Worm (Caenorhabditis elegans): ENCODE measurements around the gene pfn-3.
A peak's percentile ranks its signal among the peaks of the same experiment; 100 is the strongest.

Gene pfn-3

ce11 chrX:1094332-1094731 lies 13.9 kb upstream of the pfn-3 start:
- peak; percentile 16 for TF ChIP-seq lin-39 (tag; optimal IDR thresholded peaks at IDR 0.05)
- peak; percentile 16 for TF ChIP-seq nhr-85 (tag)
- TF ChIP-seq sox-4 (tag; optimal IDR thresholded peaks at IDR 0.05), result no peak
- no peak for TF ChIP-seq ceh-82 (tag; optimal IDR thresholded peaks at IDR 0.05)

ce11 chrX:1093154-1093553 lies 12.7 kb upstream of the pfn-3 start:
- TF ChIP-seq fos-1 (tag; optimal IDR thresholded peaks at IDR 0.05) (peak; percentile 88), nhr-19 (GFP tag; conservative IDR thresholded peaks at IDR 0.05) (peak; percentile 95), C34B4.2 (tag; optimal IDR thresholded peaks at IDR 0.05) (no peak), pax-3 (tag; optimal IDR thresholded peaks at IDR 0.05) (peak; percentile 64), nhr-237 (tag; optimal IDR thresholded peaks at IDR 0.05) (peak; percentile 83), skn-1 (tag; optimal IDR thresholded peaks at IDR 0.05) (peak; percentile 98), jun-1 (tag; optimal IDR thresholded peaks at IDR 0.05) (peak; percentile 89), aha-1 (tag; optimal IDR thresholded peaks at IDR 0.05) (peak; percentile 43), hpl-2 (GFP tag; optimal IDR thresholded peaks at IDR 0.05) (peak; percentile 59), snpc-4 (tag; optimal IDR thresholded peaks at IDR 0.05) (peak; percentile 49), mab-9 (GFP tag; IDR thresholded peaks at IDR 0.05) (peak; percentile 66), blmp-1 (tag; optimal IDR thresholded peaks at IDR 0.05) (peak; percentile 96), mef-2 (tag; optimal IDR thresholded peaks at IDR 0.05) (peak; percentile 22), swsn-7 (tag; optimal IDR thresholded peaks at IDR 0.05) (peak; percentile 93), snu-23 (GFP tag; optimal IDR thresholded peaks at IDR 0.05) (peak; percentile 97), nhr-11 (tag; optimal IDR thresholded peaks at IDR 0.05) (peak; percentile 86), tlp-1 (tag; optimal IDR thresholded peaks at IDR 0.05) (no peak), C04F5.9 (tag; optimal IDR thresholded peaks at IDR 0.05) (peak; percentile 63), dsc-1 (tag; optimal IDR thresholded peaks at IDR 0.05) (peak; percentile 91), zag-1 (tag; optimal IDR thresholded peaks at IDR 0.05) (no peak), nhr-85 (tag) (peak; percentile 96), xbp-1 (tag; optimal IDR thresholded peaks at IDR 0.05) (peak; percentile 80), efl-3 (GFP tag; optimal IDR thresholded peaks at IDR 0.05) (no peak), C16A3.4 (tag; optimal IDR thresholded peaks at IDR 0.05) (peak; percentile 92), ceh-82 (tag; optimal IDR thresholded peaks at IDR 0.05) (peak; percentile 81 to 93 (median 84)), pag-3 (tag; optimal IDR thresholded peaks at IDR 0.05; ENCODE audit: borderline replicate concordance, insufficient read depth) (peak; percentile 51), nhr-84 (tag; optimal IDR thresholded peaks at IDR 0.05) (no peak), vab-15 (tag; optimal IDR thresholded peaks at IDR 0.05) (peak; percentile 56), isw-1 (GFP tag; IDR thresholded peaks at IDR 0.05) (peak; percentile 68; the same call in 1 of the 2 replicates), ceh-88 (GFP tag; IDR thresholded peaks at IDR 0.05) (peak; percentile 74), alr-1 (tag; optimal IDR thresholded peaks at IDR 0.05; ENCODE audit: borderline replicate concordance) (no peak), nhr-12 (tag; optimal IDR thresholded peaks at IDR 0.05) (no peak), tbx-2 (tag; optimal IDR thresholded peaks at IDR 0.05) (peak; percentile 93), dpl-1 (GFP tag; optimal IDR thresholded peaks at IDR 0.05) (peak; percentile 14 to 56 (median 37)), lsy-2 (tag; optimal IDR thresholded peaks at IDR 0.05) (peak; percentile 78 to 90), ceh-8 (GFP tag; optimal IDR thresholded peaks at IDR 0.05) (peak; percentile 69), nhr-47 (tag; optimal IDR thresholded peaks at IDR 0.05) (peak; percentile 90), mep-1 (tag; optimal IDR thresholded peaks at IDR 0.05) (peak; percentile 95), sox-4 (tag; optimal IDR thresholded peaks at IDR 0.05) (peak; percentile 31), unc-62 (GFP tag; optimal IDR thresholded peaks at IDR 0.05) (no peak), nhr-90 (tag; optimal IDR thresholded peaks at IDR 0.05; ENCODE audit: poor library complexity) (peak; percentile 80), nhr-71 (tag; optimal IDR thresholded peaks at IDR 0.05) (peak; percentile 98), lin-14 (GFP tag; optimal IDR thresholded peaks at IDR 0.05) (peak; percentile 99), ces-1 (GFP tag; optimal IDR thresholded peaks at IDR 0.05) (no peak), rnt-1 (tag; optimal IDR thresholded peaks at IDR 0.05) (peak; percentile 89), lin-39 (tag; optimal IDR thresholded peaks at IDR 0.05) (peak; percentile 39), egl-27 (tag; optimal IDR thresholded peaks at IDR 0.05) (peak; percentile 80 to 92), mdl-1 (tag; optimal IDR thresholded peaks at IDR 0.05) (peak; percentile 80 to 98), F16B12.6 (tag; optimal IDR thresholded peaks at IDR 0.05) (peak; percentile 27), Y116A8C.19 (tag; optimal IDR thresholded peaks at IDR 0.05; ENCODE audit: borderline replicate concordance) (no peak)

Data from whole organism, L1 larva.